Worm (Caenorhabditis elegans): ENCODE results near the gene ZK1248.17.

The ZK1248.17 gene

ce11 chrII:5873564-5874070 is 28.3 kb upstream of the ZK1248.17 start, which contains the start of gene tex-2:
Gene tex-2 (minus strand): TSS chrII:5873614.
- 0 out of 2 replicates have a peak, but pooled peaks have one; percentile 39 for TF ChIP-seq ztf-23 (GFP tag; IDR thresholded peaks at IDR 0.05)
- TF ChIP-seq flt-1 (GFP tag; IDR thresholded peaks at IDR 0.05), result no peak

ce11 chrII:5872414-5872813 is 27.1 kb upstream of the ZK1248.17 start:
- TF ChIP-seq klf-2 (GFP tag; conservative IDR thresholded peaks at IDR 0.05), result no peak

ce11 chrII:5871508-5871907 is 26.2 kb upstream of the ZK1248.17 start:
- TF ChIP-seq ztf-29 (GFP tag; IDR thresholded peaks at IDR 0.05) (no peak), tab-1 (GFP tag; IDR thresholded peaks at IDR 0.05) (no peak), ztf-23 (GFP tag; IDR thresholded peaks at IDR 0.05) (no peak), med-1 (GFP tag; optimal IDR thresholded peaks at IDR 0.05; ENCODE audit: insufficient read depth) (no peak), T22C8.4 (GFP tag; IDR thresholded peaks at IDR 0.05) (no peak), klf-2 (GFP tag; conservative IDR thresholded peaks at IDR 0.05) (no peak), flt-1 (GFP tag; IDR thresholded peaks at IDR 0.05) (no peak), ref-1 (GFP tag; conservative IDR thresholded peaks at IDR 0.05) (no peak), cog-1 (tag; optimal IDR thresholded peaks at IDR 0.05) (no peak)

- TF ChIP-seq ztf-23 (GFP tag; IDR thresholded peaks at IDR 0.05) (no peak), cog-1 (tag; optimal IDR thresholded peaks at IDR 0.05) (no peak), T22C8.4 (GFP tag; IDR thresholded peaks at IDR 0.05) (no peak), tab-1 (GFP tag; IDR thresholded peaks at IDR 0.05) (no peak), ztf-29 (GFP tag; IDR thresholded peaks at IDR 0.05) (no peak), ref-1 (GFP tag; conservative IDR thresholded peaks at IDR 0.05) (no peak), klf-2 (GFP tag; conservative IDR thresholded peaks at IDR 0.05) (no peak), med-1 (GFP tag; optimal IDR thresholded peaks at IDR 0.05; ENCODE audit: insufficient read depth) (no peak), flt-1 (GFP tag; IDR thresholded peaks at IDR 0.05) (no peak)
These were observed 21.6 kb upstream of the ZK1248.17 start for ce11 chrII:5866920-5867319.

ce11 chrII:5865405-5866308 is 20.3 kb upstream of the ZK1248.17 start, which contains the start of gene F55C12.19:
Gene F55C12.19 (plus strand): TSS chrII:5866139.
- TF ChIP-seq tab-1 (GFP tag; IDR thresholded peaks at IDR 0.05), result no peak
- no peak for TF ChIP-seq ztf-23 (GFP tag; IDR thresholded peaks at IDR 0.05)
- TF ChIP-seq T22C8.4 (GFP tag; IDR thresholded peaks at IDR 0.05), result no peak
- TF ChIP-seq flt-1 (GFP tag; IDR thresholded peaks at IDR 0.05), result no peak
- no peak for TF ChIP-seq klf-2 (GFP tag; conservative IDR thresholded peaks at IDR 0.05)
- TF ChIP-seq ref-1 (GFP tag; conservative IDR thresholded peaks at IDR 0.05), result no peak
- no peak for TF ChIP-seq med-1 (GFP tag; optimal IDR thresholded peaks at IDR 0.05; ENCODE audit: insufficient read depth)
- no peak for TF ChIP-seq ztf-29 (GFP tag; IDR thresholded peaks at IDR 0.05)
- no peak for TF ChIP-seq cog-1 (tag; optimal IDR thresholded peaks at IDR 0.05)

- TF ChIP-seq ztf-29 (GFP tag; IDR thresholded peaks at IDR 0.05), result no peak
- no peak for TF ChIP-seq T22C8.4 (GFP tag; IDR thresholded peaks at IDR 0.05)
- no peak for TF ChIP-seq cog-1 (tag; optimal IDR thresholded peaks at IDR 0.05)
- TF ChIP-seq med-1 (GFP tag; optimal IDR thresholded peaks at IDR 0.05; ENCODE audit: insufficient read depth), result no peak
- TF ChIP-seq ref-1 (GFP tag; conservative IDR thresholded peaks at IDR 0.05), result no peak
- TF ChIP-seq tab-1 (GFP tag; IDR thresholded peaks at IDR 0.05), result no peak
- TF ChIP-seq klf-2 (GFP tag; conservative IDR thresholded peaks at IDR 0.05), result no peak
- TF ChIP-seq ztf-23 (GFP tag; IDR thresholded peaks at IDR 0.05), result no peak
- TF ChIP-seq flt-1 (GFP tag; IDR thresholded peaks at IDR 0.05), result no peak
These were observed 18.6 kb upstream of the ZK1248.17 start, which contains the start of gene tag-234 for ce11 chrII:5863893-5864292. Gene tag-234 (plus strand): TSS chrII:5864193.

- TF ChIP-seq T22C8.4 (GFP tag; IDR thresholded peaks at IDR 0.05) (no peak), ref-1 (GFP tag; conservative IDR thresholded peaks at IDR 0.05) (no peak)
These were observed 15.3 kb upstream of the ZK1248.17 start for ce11 chrII:5860621-5861020.

ce11 chrII:5858322-5858721 is 13.0 kb upstream of the ZK1248.17 start, which contains the start of gene F55C12.4:
Gene F55C12.4 (minus strand): TSS chrII:5858422.
- TF ChIP-seq tab-1 (GFP tag; IDR thresholded peaks at IDR 0.05) (no peak), klf-2 (GFP tag; conservative IDR thresholded peaks at IDR 0.05) (no peak), ref-1 (GFP tag; conservative IDR thresholded peaks at IDR 0.05) (no peak), med-1 (GFP tag; optimal IDR thresholded peaks at IDR 0.05; ENCODE audit: insufficient read depth) (no peak)

ce11 chrII:5854122-5854521 is 8.8 kb upstream of the ZK1248.17 start, which contains the start of gene H41C03.1:
Gene H41C03.1 (plus strand): TSS chrII:5854422.
- TF ChIP-seq klf-2 (GFP tag; conservative IDR thresholded peaks at IDR 0.05) (no peak), ztf-23 (GFP tag; IDR thresholded peaks at IDR 0.05) (no peak), cog-1 (tag; optimal IDR thresholded peaks at IDR 0.05) (no peak), tab-1 (GFP tag; IDR thresholded peaks at IDR 0.05) (no peak), flt-1 (GFP tag; IDR thresholded peaks at IDR 0.05) (no peak), ztf-29 (GFP tag; IDR thresholded peaks at IDR 0.05) (no peak)

- TF ChIP-seq ztf-29 (GFP tag; IDR thresholded peaks at IDR 0.05) (no peak), T22C8.4 (GFP tag; IDR thresholded peaks at IDR 0.05) (no peak), cog-1 (tag; optimal IDR thresholded peaks at IDR 0.05) (no peak), ref-1 (GFP tag; conservative IDR thresholded peaks at IDR 0.05) (no peak), med-1 (GFP tag; optimal IDR thresholded peaks at IDR 0.05; ENCODE audit: insufficient read depth) (no peak), tab-1 (GFP tag; IDR thresholded peaks at IDR 0.05) (no peak)
These were observed 7.9 kb upstream of the ZK1248.17 start for ce11 chrII:5853261-5853660.
